Fruit fly (Drosophila melanogaster) whole organism: ENCODE data around the gene ppk13.

Experiments
- Dll ChIP-seq: fragments of >200 bp; optimal IDR thresholded peaks from 2 replicates; lab custom pipeline; 2017
- EcR ChIP-seq, 2 experiments: fragments of >200 bp; optimal IDR thresholded peaks; 2 replicates each; lab custom pipeline; 2017; ENCODE audit warnings: missing biosample characterization in 2 of 2, missing genetic modification characterization in 2 of 2, missing genetic modification reagents in 2 of 2
- pan ChIP-seq: fragments of >200 bp; optimal IDR thresholded peaks from 2 replicates; lab custom pipeline; 2017
- psq ChIP-seq: fragments of >200 bp; optimal IDR thresholded peaks from 2 replicates; lab custom pipeline; 2017
- usp ChIP-seq: fragments of >200 bp; optimal IDR thresholded peaks from 2 replicates; lab custom pipeline; 2017; ENCODE audit warnings: missing biosample characterization, missing genetic modification characterization, mixed read lengths

DNA sequence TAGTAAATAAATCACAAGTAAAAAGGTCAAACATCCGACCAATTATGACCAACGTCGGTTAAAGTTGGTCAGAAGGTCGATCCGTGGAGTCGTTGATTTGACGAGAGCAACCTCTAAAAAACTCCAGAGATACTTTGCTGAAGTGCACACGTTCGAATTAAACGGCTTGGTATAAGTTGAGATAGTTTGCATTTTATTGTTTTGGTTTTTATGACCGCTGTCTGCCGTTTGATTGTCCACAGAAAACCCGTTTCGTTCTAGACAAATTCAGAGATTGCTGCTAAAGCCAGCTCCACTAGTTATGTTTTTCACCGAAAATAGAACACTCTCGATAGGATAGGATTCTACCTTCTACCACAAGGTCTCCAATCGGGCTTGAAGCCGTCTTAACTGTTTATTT lies 14.7 kb downstream of the ppk13 start:
- TF ChIP-seq Dll (lab: Kevin White, UChicago) (no peak), usp (no peak), psq (no peak), pan (no peak), EcR (GFP tag; optimal IDR thresholded peaks at IDR 0.05; lab: Kevin White, UChicago) (no peak)
